Fruit fly (Drosophila melanogaster) whole organism, embryonic: Measurements from ENCODE around the gene CG9184.

Source experiments
- CG1024 ChIP-seq: fragments of 200-800 bp; sonication (Bioruptor generic); IDR thresholded peaks from 2 replicates; pipeline ENCODE4 v1.3.6; 2022; ENCODE audit warnings: missing biosample characterization, missing genetic modification characterization
- CG10431 ChIP-seq: fragments of 200-800 bp; sonication (Bioruptor generic); optimal IDR thresholded peaks from 3 replicates; lab custom pipeline; 2018; ENCODE audit warnings: missing biosample characterization, mild to moderate bottlenecking, missing genetic modification characterization
- CG11247 ChIP-seq: fragments of 200-800 bp; sonication (Bioruptor generic); IDR thresholded peaks from 2 replicates; pipeline ENCODE4 v1.3.6; 2022; ENCODE audit warnings: missing biosample characterization, missing genetic modification characterization
- CG11560 ChIP-seq: fragments of 200-800 bp; sonication (Bioruptor generic); IDR thresholded peaks from 3 replicates; pipeline ENCODE4 v1.3.6; 2022; ENCODE audit warnings: missing biosample characterization, missing genetic modification characterization
- CG12236 ChIP-seq: fragments of 200-800 bp; sonication (Bioruptor generic); optimal IDR thresholded peaks from 2 replicates; lab custom pipeline; 2016; ENCODE audit warnings: missing biosample characterization, missing genetic modification characterization
- CG1233 ChIP-seq: fragments of 200-800 bp; sonication (Bioruptor generic); optimal IDR thresholded peaks from 4 replicates; lab custom pipeline; 2018; ENCODE audit warnings: missing biosample characterization, mild to moderate bottlenecking, missing genetic modification characterization
- CG15696 ChIP-seq: fragments of 200-800 bp; sonication (Bioruptor generic); optimal IDR thresholded peaks from 2 replicates; lab custom pipeline; 2019; ENCODE audit warnings: missing biosample characterization, mild to moderate bottlenecking, missing genetic modification characterization, moderate library complexity
- CG17361 ChIP-seq: fragments of 200-800 bp; sonication (Bioruptor generic); IDR thresholded peaks from 3 replicates; pipeline ENCODE4 v1.3.6; 2022; ENCODE audit warnings: missing biosample characterization, missing genetic modification characterization
- CG17829 ChIP-seq: fragments of 200-800 bp; optimal IDR thresholded peaks from 2 replicates; lab custom pipeline; 2019; ENCODE audit warnings: missing biosample characterization, mild to moderate bottlenecking, missing genetic modification characterization, moderate library complexity
- CG30020 ChIP-seq: fragments of 200-800 bp; optimal IDR thresholded peaks from 2 replicates; lab custom pipeline; 2019; ENCODE audit warnings: missing biosample characterization, mild to moderate bottlenecking, missing genetic modification characterization, moderate library complexity
- CG31365 ChIP-seq: fragments of 200-800 bp; sonication (Bioruptor generic); optimal IDR thresholded peaks from 2 replicates; lab custom pipeline; 2018; ENCODE audit warnings: missing biosample characterization, mild to moderate bottlenecking, missing genetic modification characterization
- CG3281 ChIP-seq: fragments of 200-800 bp; sonication (Bioruptor generic); optimal IDR thresholded peaks from 3 replicates; lab custom pipeline; 2017; ENCODE audit warnings: missing biosample characterization, mild to moderate bottlenecking, missing genetic modification characterization
- CG33213 ChIP-seq: fragments of 200-800 bp; sonication (Bioruptor generic); optimal IDR thresholded peaks from 3 replicates; lab custom pipeline; 2016; ENCODE audit warnings: missing biosample characterization, missing genetic modification characterization
- CG3995 ChIP-seq: fragments of 200-800 bp; sonication (Bioruptor generic); optimal IDR thresholded peaks from 3 replicates; lab custom pipeline; 2016; ENCODE audit warnings: missing biosample characterization, missing genetic modification characterization
- CG4404 ChIP-seq: fragments of 200-800 bp; sonication (Bioruptor generic); IDR thresholded peaks from 2 replicates; pipeline ENCODE4 v1.3.6; 2022; ENCODE audit warnings: missing biosample characterization, missing genetic modification characterization
- CG4707 ChIP-seq: fragments of 200-800 bp; sonication (Bioruptor generic); optimal IDR thresholded peaks from 2 replicates; lab custom pipeline; 2018; ENCODE audit warnings: missing biosample characterization, mild to moderate bottlenecking, missing genetic modification characterization, moderate library complexity
- CG4854 ChIP-seq: fragments of 200-800 bp; sonication (Bioruptor generic); optimal IDR thresholded peaks from 2 replicates; lab custom pipeline; 2016; ENCODE audit warnings: missing biosample characterization, missing genetic modification characterization, inconsistent platforms
- CG5245 ChIP-seq: fragments of 200-800 bp; sonication (Bioruptor generic); optimal IDR thresholded peaks from 3 replicates; lab custom pipeline; 2016; ENCODE audit warnings: missing biosample characterization, missing genetic modification characterization
- CG6791 ChIP-seq: fragments of 200-800 bp; sonication (Bioruptor generic); IDR thresholded peaks from 3 replicates; pipeline ENCODE4 v1.3.6; 2022; ENCODE audit warnings: missing biosample characterization, missing genetic modification characterization; ENCODE audit not compliant: partially characterized antibody
- CG8281 ChIP-seq: fragments of 200-800 bp; sonication (Bioruptor generic); optimal IDR thresholded peaks from 2 replicates; lab custom pipeline; 2018; ENCODE audit warnings: missing biosample characterization, mild to moderate bottlenecking, missing genetic modification characterization, moderate library complexity
- CG8478 ChIP-seq: fragments of >200 bp; optimal IDR thresholded peaks from 2 replicates; lab custom pipeline; 2018
- CG9437 ChIP-seq: fragments of 200-800 bp; sonication (Bioruptor generic); optimal IDR thresholded peaks from 2 replicates; lab custom pipeline; 2018; ENCODE audit warnings: missing biosample characterization, mild to moderate bottlenecking, missing genetic modification characterization
- CrebB ChIP-seq: fragments of 200-800 bp; sonication (Bioruptor generic); optimal IDR thresholded peaks from 3 replicates; lab custom pipeline; 2018; ENCODE audit warnings: missing biosample characterization, mild to moderate bottlenecking, missing genetic modification characterization
- Gug ChIP-seq: fragments of 200-800 bp; sonication (Bioruptor generic); IDR thresholded peaks from 4 replicates; pipeline ENCODE4 v1.3.6; 2022; ENCODE audit warnings: missing biosample characterization, missing genetic modification characterization
- Hey ChIP-seq: fragments of 200-800 bp; sonication (Bioruptor generic); optimal IDR thresholded peaks from 3 replicates; lab custom pipeline; 2018; ENCODE audit warnings: missing biosample characterization, mild to moderate bottlenecking, missing genetic modification characterization
- Lpt ChIP-seq: fragments of >200 bp; optimal IDR thresholded peaks from 2 replicates; lab custom pipeline; 2018; ENCODE audit warnings: missing biosample characterization, missing genetic modification characterization
- MESR4 ChIP-seq: fragments of 200-800 bp; sonication (Bioruptor generic); optimal IDR thresholded peaks from 2 replicates; lab custom pipeline; 2018; ENCODE audit warnings: missing biosample characterization, mild to moderate bottlenecking, missing genetic modification characterization, moderate library complexity
- NK7.1 ChIP-seq: fragments of 200-800 bp; sonication (Bioruptor generic); optimal IDR thresholded peaks from 3 replicates; lab custom pipeline; 2016; ENCODE audit warnings: missing biosample characterization, missing genetic modification characterization
- Nf-YB ChIP-seq: fragments of 200-800 bp; sonication (Bioruptor generic); optimal IDR thresholded peaks from 3 replicates; lab custom pipeline; 2019; ENCODE audit warnings: missing biosample characterization, mild to moderate bottlenecking, missing genetic modification characterization, moderate library complexity
- Side ChIP-seq: fragments of 200-800 bp; sonication (Bioruptor generic); optimal IDR thresholded peaks from 2 replicates; lab custom pipeline; 2016; ENCODE audit warnings: missing biosample characterization, missing genetic modification characterization
- Usf ChIP-seq: fragments of 200-800 bp; sonication (Bioruptor generic); optimal IDR thresholded peaks from 2 replicates; lab custom pipeline; 2017; ENCODE audit warnings: missing genotype, missing biosample characterization, missing genetic modification characterization
- br ChIP-seq: fragments of >200 bp; optimal IDR thresholded peaks from 2 replicates; lab custom pipeline; 2017
- chn ChIP-seq: fragments of 200-800 bp; sonication (Bioruptor generic); optimal IDR thresholded peaks from 2 replicates; lab custom pipeline; 2016; ENCODE audit warnings: missing biosample characterization, missing genetic modification characterization
- dimm ChIP-seq: fragments of 200-800 bp; sonication (Bioruptor generic); IDR thresholded peaks from 2 replicates; pipeline ENCODE4 v1.3.6; 2022; ENCODE audit warnings: missing biosample characterization, missing genetic modification characterization
- disco-r ChIP-seq: fragments of 200-800 bp; sonication (Bioruptor generic); optimal IDR thresholded peaks from 2 replicates; lab custom pipeline; 2016; ENCODE audit warnings: missing biosample characterization, missing genetic modification characterization
- emc ChIP-seq: fragments of 200-800 bp; sonication (Bioruptor generic); optimal IDR thresholded peaks from 2 replicates; lab custom pipeline; 2016; ENCODE audit warnings: missing biosample characterization, missing genetic modification characterization
- eve ChIP-seq, 2 experiments: fragments of >200 bp; optimal IDR thresholded peaks; 2 replicates each; lab custom pipeline; 2017; ENCODE audit warnings: missing biosample characterization in 2 of 2, missing genetic modification characterization in 2 of 2
- ind ChIP-seq: fragments of 200-800 bp; sonication (Bioruptor generic); optimal IDR thresholded peaks from 3 replicates; lab custom pipeline; 2016; ENCODE audit warnings: missing biosample characterization, missing genetic modification characterization
- mld ChIP-seq: fragments of 200-800 bp; sonication (Bioruptor generic); IDR thresholded peaks from 3 replicates; pipeline ENCODE4 v1.3.6; 2022; ENCODE audit warnings: missing biosample characterization, missing genetic modification characterization; ENCODE audit not compliant: partially characterized antibody
- onecut ChIP-seq: fragments of 200-800 bp; sonication (Bioruptor generic); IDR thresholded peaks from 2 replicates; pipeline ENCODE4 v1.3.6; 2022; ENCODE audit warnings: missing biosample characterization, missing genetic modification characterization
- p53 ChIP-seq: fragments of 200-800 bp; sonication (Bioruptor generic); optimal IDR thresholded peaks from 2 replicates; lab custom pipeline; 2016; ENCODE audit warnings: missing biosample characterization, missing genetic modification characterization
- pb ChIP-seq: fragments of 200-800 bp; sonication (Bioruptor generic); optimal IDR thresholded peaks from 3 replicates; lab custom pipeline; 2016; ENCODE audit warnings: missing biosample characterization, missing genetic modification characterization
- sima ChIP-seq: fragments of 200-800 bp; sonication (Bioruptor generic); optimal IDR thresholded peaks from 2 replicates; lab custom pipeline; 2016; ENCODE audit warnings: missing biosample characterization, missing genetic modification characterization
- slou ChIP-seq: fragments of 200-800 bp; sonication (Bioruptor generic); optimal IDR thresholded peaks from 3 replicates; lab custom pipeline; 2016; ENCODE audit warnings: missing biosample characterization, missing genetic modification characterization
- so ChIP-seq: fragments of 200-800 bp; sonication (Bioruptor generic); IDR thresholded peaks from 3 replicates; pipeline ENCODE4 v1.3.6; 2022; ENCODE audit warnings: missing biosample characterization, missing genetic modification characterization
- sug ChIP-seq: fragments of 200-800 bp; optimal IDR thresholded peaks from 2 replicates; lab custom pipeline; 2019; ENCODE audit warnings: missing biosample characterization, mild to moderate bottlenecking, missing genetic modification characterization, moderate library complexity
- tap ChIP-seq: fragments of 200-800 bp; optimal IDR thresholded peaks from 3 replicates; lab custom pipeline; 2019; ENCODE audit warnings: missing biosample characterization, mild to moderate bottlenecking, missing genetic modification characterization, moderate library complexity
- tgo ChIP-seq: fragments of 200-800 bp; sonication (Bioruptor generic); IDR thresholded peaks from 3 replicates; pipeline ENCODE4 v1.3.6; 2022; ENCODE audit warnings: missing biosample characterization, missing genetic modification characterization
- tx ChIP-seq: fragments of 200-800 bp; sonication (Bioruptor generic); optimal IDR thresholded peaks from 2 replicates; lab custom pipeline; 2016; ENCODE audit warnings: missing biosample characterization, missing genetic modification characterization
- unpg ChIP-seq: fragments of 200-800 bp; sonication (Bioruptor generic); optimal IDR thresholded peaks from 3 replicates; lab custom pipeline; 2018; ENCODE audit warnings: missing biosample characterization, mild to moderate bottlenecking, missing genetic modification characterization, moderate library complexity
- vnd ChIP-seq: fragments of 200-800 bp; sonication (Bioruptor generic); IDR thresholded peaks from 3 replicates; pipeline ENCODE4 v1.3.6; 2022; ENCODE audit warnings: missing biosample characterization, missing genetic modification characterization; ENCODE audit not compliant: partially characterized antibody
- z ChIP-seq: fragments of 200-800 bp; sonication (Bioruptor generic); IDR thresholded peaks from 3 replicates; pipeline ENCODE4 v1.3.6; 2022; ENCODE audit warnings: missing biosample characterization, missing genetic modification characterization
- zf30C ChIP-seq: fragments of 200-800 bp; sonication (Bioruptor generic); optimal IDR thresholded peaks from 3 replicates; lab custom pipeline; 2018; ENCODE audit warnings: missing biosample characterization, mild to moderate bottlenecking, missing genetic modification characterization

The CG9184 gene

dm6 chr3L:1342133-1342580 is 19.6 kb upstream of the CG9184 start, which contains the start of gene indra (continued):
- TF ChIP-seq CG30020 (peak; percentile 59), CG1024 (GFP tag; lab: Robert Waterston, UW) (no peak), Hey (no peak), CrebB (tag; lab: Kevin White, UChicago) (peak; percentile 10), z (GFP tag; lab: Robert Waterston, UW) (no peak), tap (tag; lab: Kevin White, UChicago) (no peak), vnd (peak; percentile 46; the same call in 2 of the 3 replicates), sug (tag; lab: Kevin White, UChicago) (peak; percentile 73), so (GFP tag; lab: Robert Waterston, UW) (no peak), CG5245 (peak; percentile 37), CG4854 (GFP tag; lab: Kevin White, UChicago) (peak; percentile 47), emc (GFP tag; lab: Kevin White, UChicago) (no peak), Nf-YB (GFP tag; lab: Kevin White, UChicago) (peak; percentile 12), CG33213 (peak; percentile 54), CG6791 (GFP tag; lab: Robert Waterston, UW) (peak; percentile 62), zf30C (GFP tag; lab: Kevin White, UChicago) (no peak), eve (GFP tag; optimal IDR thresholded peaks at IDR 0.05; lab: Kevin White, UChicago) (no peak), CG17361 (GFP tag; lab: Robert Waterston, UW) (no peak; the same call in 2 of the 3 replicates), ind (GFP tag; lab: Kevin White, UChicago) (peak; percentile 56), CG12236 (GFP tag; lab: Kevin White, UChicago) (peak; percentile 46), CG1233 (GFP tag; lab: Kevin White, UChicago) (no peak), Usf (GFP tag; lab: Kevin White, UChicago) (peak; percentile 8), sima (GFP tag; lab: Kevin White, UChicago) (no peak), Side (no peak), CG10431 (no peak), CG11247 (GFP tag; lab: Robert Waterston, UW) (peak; percentile 31; the same call in 1 of the 2 replicates), onecut (no peak), CG8478 (lab: Kevin White, UChicago) (no peak), CG3995 (GFP tag; lab: Kevin White, UChicago) (peak; percentile 91), NK7.1 (no peak), CG9437 (GFP tag; lab: Kevin White, UChicago) (peak; percentile 96), tgo (GFP tag; lab: Robert Waterston, UW) (no peak; the same call in 2 of the 3 replicates), unpg (GFP tag; lab: Kevin White, UChicago) (peak; percentile 56), Lpt (GFP tag; lab: Kevin White, UChicago) (no peak), dimm (GFP tag; lab: Robert Waterston, UW) (no peak), Gug (GFP tag; lab: Robert Waterston, UW) (no peak), CG17829 (tag; lab: Kevin White, UChicago) (peak; percentile 46), CG11560 (tag; lab: Robert Waterston, UW) (peak; percentile 56; the same call in 2 of the 3 replicates), p53 (GFP tag; lab: Kevin White, UChicago) (no peak), tx (GFP tag; lab: Kevin White, UChicago) (peak; percentile 45), CG4707 (GFP tag; lab: Kevin White, UChicago) (no peak), MESR4 (peak; percentile 31), CG3281 (peak; percentile 21), CG15696 (tag; lab: Kevin White, UChicago) (peak; percentile 56), disco-r (no peak), mld (0 out of 3 replicates have a peak, but pooled peaks have one; percentile 53), chn (peak; percentile 64), CG4404 (GFP tag; lab: Robert Waterston, UW) (no peak), br (lab: Kevin White, UChicago) (no peak), pb (no peak), slou (GFP tag; lab: Kevin White, UChicago) (peak; percentile 9), CG8281 (tag; lab: Kevin White, UChicago) (no peak), CG31365 (tag; lab: Kevin White, UChicago) (no peak)
